ENCODE assay signal across 6 fruit fly cellular contexts in genomic region chr2L:14688922-14689711, dm6.
TF ChIP-seq lines count a peak whose summit lies in the region.

osp (minus strand) TSS chr2L:14689340.

- peak; percentile 40 for TF ChIP-seq CTCF in whole organism, embryonic (GFP tag; optimal IDR thresholded peaks at IDR 0.05; lab: Kevin White, UChicago)

TF ChIP-seq in Kc167, 6 proteins besides CTCF, POLR2A, EP300 and RAD21:
- TF ChIP-seq h (optimal IDR thresholded peaks at IDR 0.05; lab: Kevin White, UChicago) (no peak), psq (optimal IDR thresholded peaks at IDR 0.05; lab: Kevin White, UChicago) (peak; percentile 84)

TF ChIP-seq in whole organism, adult, 20 proteins besides CTCF, POLR2A, EP300 and RAD21 (continues in another document):
- TF ChIP-seq pad (GFP tag; optimal IDR thresholded peaks at IDR 0.05; lab: Kevin White, UChicago) (peak; percentile 65), CG7101 (tag; optimal IDR thresholded peaks at IDR 0.05; lab: Kevin White, UChicago) (peak; percentile 98), Crg-1 (GFP tag; optimal IDR thresholded peaks at IDR 0.05; lab: Kevin White, UChicago) (peak; percentile 4), bab1 (GFP tag; optimal IDR thresholded peaks at IDR 0.05; lab: Kevin White, UChicago) (peak; percentile 97), Clk (GFP tag; optimal IDR thresholded peaks at IDR 0.05; lab: Kevin White, UChicago) (peak; percentile 16), CG5204 (GFP tag; optimal IDR thresholded peaks at IDR 0.05; lab: Kevin White, UChicago) (no peak), CG12768 (GFP tag; optimal IDR thresholded peaks at IDR 0.05; lab: Kevin White, UChicago) (peak; percentile 85), cnc (optimal IDR thresholded peaks at IDR 0.05; lab: Kevin White, UChicago) (no peak), Mnt (GFP tag; optimal IDR thresholded peaks at IDR 0.05; lab: Kevin White, UChicago) (peak; percentile 71), CG33017 (tag; optimal IDR thresholded peaks at IDR 0.05; lab: Kevin White, UChicago) (peak; percentile 98), CG7045 (GFP tag; optimal IDR thresholded peaks at IDR 0.05; lab: Kevin White, UChicago) (peak; percentile 88), kay (GFP tag; lab: Kevin White, UChicago; ENCODE audit: borderline replicate concordance) (peak; percentile 8), tj (GFP tag; optimal IDR thresholded peaks at IDR 0.05; lab: Kevin White, UChicago) (peak; percentile 76), CG1620 (GFP tag; optimal IDR thresholded peaks at IDR 0.05; lab: Kevin White, UChicago) (peak; percentile 20), CG14711 (tag; optimal IDR thresholded peaks at IDR 0.05; lab: Kevin White, UChicago) (peak; percentile 97), ovo (GFP tag; optimal IDR thresholded peaks at IDR 0.05; lab: Kevin White, UChicago) (peak; percentile 56), CG11617 (GFP tag; optimal IDR thresholded peaks at IDR 0.05; lab: Kevin White, UChicago) (peak; percentile 55), toe (GFP tag; optimal IDR thresholded peaks at IDR 0.05; lab: Kevin White, UChicago) (peak; percentile 53)

TF ChIP-seq in whole organism, embryonic, 481 proteins besides CTCF, POLR2A, EP300 and RAD21 (continues in another document):
- peak; percentile 77; the same call in 2 of the 3 replicates for TF ChIP-seq z (GFP tag; IDR thresholded peaks at IDR 0.05; lab: Robert Waterston, UW)
- peak; percentile 96 for TF ChIP-seq CG6765 (GFP tag; optimal IDR thresholded peaks at IDR 0.05; lab: Kevin White, UChicago)
- TF ChIP-seq Stat92E (GFP tag; optimal IDR thresholded peaks at IDR 0.05; lab: Kevin White, UChicago) = peak in 1 of 3 experiments; percentile 99
- peak; percentile 99 for TF ChIP-seq Awh (GFP tag; IDR thresholded peaks at IDR 0.05; lab: Robert Waterston, UW)
- TF ChIP-seq CG43689 (GFP tag; IDR thresholded peaks at IDR 0.05; lab: Robert Waterston, UW) = peak; percentile 98
- peak; percentile 96 for TF ChIP-seq cas (GFP tag; IDR thresholded peaks at IDR 0.05; lab: Robert Waterston, UW)
- no peak for TF ChIP-seq CG2129 (GFP tag; IDR thresholded peaks at IDR 0.05; lab: Robert Waterston, UW; ENCODE audit: partially characterized antibody)
- no peak for TF ChIP-seq hth (optimal IDR thresholded peaks at IDR 0.05; lab: Kevin White, UChicago)
- peak; percentile 97 for TF ChIP-seq onecut (GFP tag; IDR thresholded peaks at IDR 0.05; lab: Robert Waterston, UW)
- peak in 1 of 3 experiments; percentile 98 for TF ChIP-seq lola (GFP tag; optimal IDR thresholded peaks at IDR 0.05; lab: Kevin White, UChicago)
- peak; percentile 85 for TF ChIP-seq CG13624 (GFP tag; optimal IDR thresholded peaks at IDR 0.05; lab: Kevin White, UChicago)
- no peak for TF ChIP-seq hb (GFP tag; IDR thresholded peaks at IDR 0.05; lab: Robert Waterston, UW; ENCODE audit: partially characterized antibody)
- peak; percentile 98 for TF ChIP-seq Aef1 (GFP tag; IDR thresholded peaks at IDR 0.05; lab: Robert Waterston, UW)
- peak; percentile 74 for TF ChIP-seq CG7928 (GFP tag; optimal IDR thresholded peaks at IDR 0.05; lab: Kevin White, UChicago)
- peak; percentile 52 for TF ChIP-seq nerfin-2 (GFP tag; IDR thresholded peaks at IDR 0.05; lab: Robert Waterston, UW; ENCODE audit: partially characterized antibody)
- peak; percentile 94 for TF ChIP-seq CG16815 (GFP tag; optimal IDR thresholded peaks at IDR 0.05; lab: Kevin White, UChicago)
- TF ChIP-seq ems (GFP tag; optimal IDR thresholded peaks at IDR 0.05; lab: Kevin White, UChicago) = peak; percentile 83

TF ChIP-seq in whole organism, prepupa, 60 proteins besides CTCF, POLR2A, EP300 and RAD21 (continues in another document):
- TF ChIP-seq CG9139 (GFP tag; optimal IDR thresholded peaks at IDR 0.05; lab: Kevin White, UChicago) = peak; percentile 98
- peak; percentile 99 for TF ChIP-seq CG34406 (GFP tag; optimal IDR thresholded peaks at IDR 0.05; lab: Kevin White, UChicago)
- peak; percentile 100 for TF ChIP-seq eg (GFP tag; IDR thresholded peaks at IDR 0.05; lab: Robert Waterston, UW)
- TF ChIP-seq esn (GFP tag; optimal IDR thresholded peaks at IDR 0.05; lab: Kevin White, UChicago) = peak; percentile 97
- peak; percentile 98 for TF ChIP-seq Hr4 (GFP tag; optimal IDR thresholded peaks at IDR 0.05; lab: Kevin White, UChicago)
- TF ChIP-seq topi (GFP tag; optimal IDR thresholded peaks at IDR 0.05; lab: Kevin White, UChicago) = peak; percentile 97
- TF ChIP-seq Lpt (GFP tag; optimal IDR thresholded peaks at IDR 0.05; lab: Kevin White, UChicago) = peak; percentile 98
- peak; percentile 99 for TF ChIP-seq CG10669 (GFP tag; optimal IDR thresholded peaks at IDR 0.05; lab: Kevin White, UChicago)
- TF ChIP-seq ss (GFP tag; optimal IDR thresholded peaks at IDR 0.05; lab: Kevin White, UChicago) = peak; percentile 98 to 99
- peak; percentile 99 for TF ChIP-seq dsx (GFP tag; optimal IDR thresholded peaks at IDR 0.05; lab: Kevin White, UChicago; ENCODE audit: poor library complexity, severe bottlenecking)
- peak; percentile 98 for TF ChIP-seq CG1621 (tag; optimal IDR thresholded peaks at IDR 0.05; lab: Kevin White, UChicago)
- peak; percentile 93 for TF ChIP-seq Sox15 (GFP tag; optimal IDR thresholded peaks at IDR 0.05; lab: Kevin White, UChicago)
- peak; percentile 84 for TF ChIP-seq Hr39 (GFP tag; optimal IDR thresholded peaks at IDR 0.05; lab: Kevin White, UChicago)
- TF ChIP-seq Ets96B (tag; optimal IDR thresholded peaks at IDR 0.05; lab: Kevin White, UChicago) = peak; percentile 100
- peak; percentile 94 for TF ChIP-seq CG11902 (GFP tag; optimal IDR thresholded peaks at IDR 0.05; lab: Kevin White, UChicago)
- TF ChIP-seq CG8632 (GFP tag; optimal IDR thresholded peaks at IDR 0.05; lab: Kevin White, UChicago) = peak; percentile 99
- peak; percentile 97 for TF ChIP-seq CG6808 (GFP tag; optimal IDR thresholded peaks at IDR 0.05; lab: Kevin White, UChicago)
- peak; percentile 74 for TF ChIP-seq Ets21C (GFP tag; optimal IDR thresholded peaks at IDR 0.05; lab: Kevin White, UChicago)

TF ChIP-seq in whole organism, pupa, 21 proteins besides CTCF, POLR2A, EP300 and RAD21 (continues in another document):
- TF ChIP-seq Ets98B (GFP tag; IDR thresholded peaks at IDR 0.05; lab: Robert Waterston, UW) = peak; percentile 99
- TF ChIP-seq Snoo (tag; optimal IDR thresholded peaks at IDR 0.05; lab: Kevin White, UChicago) = peak; percentile 98
- peak; percentile 100 for TF ChIP-seq CG15710 (tag; optimal IDR thresholded peaks at IDR 0.05; lab: Kevin White, UChicago)
- TF ChIP-seq EcR (GFP tag; optimal IDR thresholded peaks at IDR 0.05; lab: Kevin White, UChicago) = peak; percentile 82
- peak; percentile 98 for TF ChIP-seq rn (GFP tag; IDR thresholded peaks at IDR 0.05; lab: Robert Waterston, UW)
- TF ChIP-seq CG34367 (tag; optimal IDR thresholded peaks at IDR 0.05; lab: Kevin White, UChicago) = peak; percentile 99
- peak; percentile 99 for TF ChIP-seq CG8301 (tag; optimal IDR thresholded peaks at IDR 0.05; lab: Kevin White, UChicago)
- peak; percentile 97 for TF ChIP-seq Pif1B (GFP tag; optimal IDR thresholded peaks at IDR 0.05; lab: Kevin White, UChicago)
- peak; percentile 99 for TF ChIP-seq CG12605 (GFP tag; IDR thresholded peaks at IDR 0.05; lab: Robert Waterston, UW)
- TF ChIP-seq fd96Ca (GFP tag; IDR thresholded peaks at IDR 0.05; lab: Robert Waterston, UW) = peak; percentile 60; the same call in 1 of the 3 replicates
- peak; percentile 99 for TF ChIP-seq CG9948 (tag; optimal IDR thresholded peaks at IDR 0.05; lab: Kevin White, UChicago)
- TF ChIP-seq CG4496 (GFP tag; IDR thresholded peaks at IDR 0.05; lab: Robert Waterston, UW) = peak; percentile 99
- TF ChIP-seq gl (tag; optimal IDR thresholded peaks at IDR 0.05; lab: Kevin White, UChicago) = peak; percentile 96
- TF ChIP-seq CG17806 (tag; optimal IDR thresholded peaks at IDR 0.05; lab: Kevin White, UChicago) = peak; percentile 99
- TF ChIP-seq CG13204 (GFP tag; optimal IDR thresholded peaks at IDR 0.05; lab: Kevin White, UChicago) = peak; percentile 90
- peak; percentile 99 for TF ChIP-seq CG14655 (GFP tag; optimal IDR thresholded peaks at IDR 0.05; lab: Kevin White, UChicago)
- TF ChIP-seq CG32121 (GFP tag; IDR thresholded peaks at IDR 0.05; lab: Robert Waterston, UW) = peak; percentile 99
- TF ChIP-seq CG8159 (tag; optimal IDR thresholded peaks at IDR 0.05; lab: Kevin White, UChicago) = peak; percentile 99
- TF ChIP-seq Pif1A (GFP tag; optimal IDR thresholded peaks at IDR 0.05; lab: Kevin White, UChicago) = peak; percentile 95
- TF ChIP-seq D1 (tag; optimal IDR thresholded peaks at IDR 0.05; lab: Kevin White, UChicago) = peak; percentile 99

TF ChIP-seq in whole organism, wandering third instar larva, 38 proteins besides CTCF, POLR2A, EP300 and RAD21 (continues in another document):
- TF ChIP-seq Myc (optimal IDR thresholded peaks at IDR 0.05; lab: Kevin White, UChicago) (no peak), ey (GFP tag; optimal IDR thresholded peaks at IDR 0.05; lab: Kevin White, UChicago) (peak; percentile 87), dsf (GFP tag; optimal IDR thresholded peaks at IDR 0.05; lab: Kevin White, UChicago; ENCODE audit: borderline replicate concordance) (peak; percentile 72), psq (GFP tag; optimal IDR thresholded peaks at IDR 0.05; lab: Kevin White, UChicago) (peak; percentile 96), CrebA (GFP tag; optimal IDR thresholded peaks at IDR 0.05; lab: Kevin White, UChicago; ENCODE audit: borderline replicate concordance) (peak; percentile 81), Hr78 (GFP tag; optimal IDR thresholded peaks at IDR 0.05; lab: Kevin White, UChicago) (no peak), pan (optimal IDR thresholded peaks at IDR 0.05; lab: Kevin White, UChicago) (no peak), woc (GFP tag; optimal IDR thresholded peaks at IDR 0.05; lab: Kevin White, UChicago) (peak; percentile 90), jim (GFP tag; optimal IDR thresholded peaks at IDR 0.05; lab: Kevin White, UChicago) (peak; percentile 9), usp (GFP tag; optimal IDR thresholded peaks at IDR 0.05; lab: Kevin White, UChicago) (no peak), Abd-B (GFP tag; optimal IDR thresholded peaks at IDR 0.05; lab: Kevin White, UChicago) (no peak), Sp1 (GFP tag; optimal IDR thresholded peaks at IDR 0.05; lab: Kevin White, UChicago) (peak; percentile 99), sage (GFP tag; optimal IDR thresholded peaks at IDR 0.05; lab: Kevin White, UChicago) (peak; percentile 96), dl (GFP tag; optimal IDR thresholded peaks at IDR 0.05; lab: Kevin White, UChicago; ENCODE audit: insufficient read depth in 1 of 2, partially characterized antibody in 2 of 2) (no peak), Hr83 (GFP tag; optimal IDR thresholded peaks at IDR 0.05; lab: Kevin White, UChicago; ENCODE audit: poor library complexity, severe bottlenecking) (peak; percentile 76), HLH106 (tag; optimal IDR thresholded peaks at IDR 0.05; lab: Kevin White, UChicago) (peak; percentile 99), Rel (GFP tag; optimal IDR thresholded peaks at IDR 0.05; lab: Kevin White, UChicago) (peak; percentile 87), Rel (tag; optimal IDR thresholded peaks at IDR 0.05; lab: Kevin White, UChicago) (peak; percentile 88), h (GFP tag; optimal IDR thresholded peaks at IDR 0.05; lab: Kevin White, UChicago) (peak; percentile 96), N (GFP tag; optimal IDR thresholded peaks at IDR 0.05; lab: Kevin White, UChicago) (no peak), brk (GFP tag; optimal IDR thresholded peaks at IDR 0.05; lab: Kevin White, UChicago) (peak; percentile 96), GATAd (GFP tag; optimal IDR thresholded peaks at IDR 0.05; lab: Kevin White, UChicago) (no peak)
